Worm (Caenorhabditis elegans) whole organism, L3 larva: Measurements from ENCODE around the gene F43C9.1.

Source experiments
- ZK546.5 ChIP-seq: sonication (generic microtip); optimal IDR thresholded peaks from 2 replicates; lab custom pipeline; 2017; ENCODE audit warnings: missing biosample characterization, missing genetic modification characterization
- aly-2 ChIP-seq: fragments of 150-350 bp; optimal IDR thresholded peaks from 2 replicates; lab custom pipeline; 2014; ENCODE audit warnings: missing biosample characterization, missing genetic modification characterization
- ama-1 ChIP-seq: fragments of 150-350 bp; optimal IDR thresholded peaks from 2 replicates; lab custom pipeline; 2018
- ceh-9 ChIP-seq: sonication (generic microtip); optimal IDR thresholded peaks from 2 replicates; lab custom pipeline; 2018; ENCODE audit warnings: missing biosample characterization, missing genetic modification characterization
- egl-27 ChIP-seq: sonication (generic microtip); optimal IDR thresholded peaks from 4 replicates; lab custom pipeline; 2017; ENCODE audit warnings: missing biosample characterization, missing genetic modification reagents, missing genetic modification characterization
- elt-2 ChIP-seq: sonication (generic microtip); optimal IDR thresholded peaks from 2 replicates; lab custom pipeline; 2016; ENCODE audit warnings: missing genetic modification reagents, mild to moderate bottlenecking, missing genetic modification characterization, missing compliant biosample characterization
- elt-3 ChIP-seq, 3 experiments: fragments of 150-350 bp in 1 of 3; sonication (generic microtip) in 2 of 3; optimal IDR thresholded peaks; 2 replicates in 2 of 3; 4 replicates in 1 of 3; lab custom pipeline; 2014 to 2017; ENCODE audit warnings: missing biosample characterization in 3 of 3, missing genetic modification characterization in 3 of 3
- fkh-10 ChIP-seq: sonication (generic microtip); optimal IDR thresholded peaks from 2 replicates; lab custom pipeline; 2017; ENCODE audit warnings: missing biosample characterization, missing genetic modification reagents, missing genetic modification characterization
- lin-39 ChIP-seq: fragments of 150-350 bp; optimal IDR thresholded peaks from 2 replicates; lab custom pipeline; 2018; ENCODE audit warnings: missing biosample characterization, missing genetic modification reagents, missing genetic modification characterization
- nhr-28 ChIP-seq: fragments of 150-350 bp; optimal IDR thresholded peaks from 2 replicates; lab custom pipeline; 2014; ENCODE audit warnings: missing biosample characterization, missing genetic modification characterization
- nhr-76 ChIP-seq: fragments of 150-350 bp; sonication (generic microtip); optimal IDR thresholded peaks from 5 replicates; lab custom pipeline; 2014; ENCODE audit warnings: missing biosample characterization, missing genetic modification characterization
- unc-39 ChIP-seq: sonication (generic microtip); optimal IDR thresholded peaks from 4 replicates; lab custom pipeline; 2017; ENCODE audit warnings: missing biosample characterization, missing genetic modification characterization
- ztf-4 ChIP-seq: fragments of 150-350 bp; optimal IDR thresholded peaks from 2 replicates; lab custom pipeline; 2014; ENCODE audit warnings: missing biosample characterization, missing genetic modification characterization

DNA sequence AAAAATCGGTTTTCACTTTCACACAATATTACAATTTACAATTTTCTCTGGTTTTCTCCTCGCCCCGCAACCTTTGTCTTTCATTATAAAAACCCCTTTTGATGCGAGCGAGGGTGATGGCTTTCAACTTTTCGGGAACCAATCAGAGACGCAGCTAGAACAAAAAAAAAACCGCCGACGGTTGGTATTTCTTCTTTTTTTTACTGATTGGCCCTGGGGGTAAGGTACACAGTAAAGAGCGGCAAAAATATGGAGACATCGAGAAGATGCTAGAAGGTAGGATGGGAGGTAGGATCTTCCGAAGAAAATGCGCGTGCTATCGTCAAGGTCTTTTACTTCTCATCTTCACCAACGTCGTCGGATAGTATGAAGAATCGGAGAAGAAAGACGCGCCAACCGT lies 15.7 kb downstream of the F43C9.1 start:
- no peak for TF ChIP-seq lin-39 (tag; lab: Kevin White, UChicago)
- TF ChIP-seq ama-1 (lab: Kevin White, UChicago): no peak
- TF ChIP-seq fkh-10: no peak
- no peak for TF ChIP-seq egl-27 (tag; lab: Kevin White, UChicago)
- TF ChIP-seq ZK546.5: no peak
- no peak for TF ChIP-seq elt-2 (tag; lab: Kevin White, UChicago)
- TF ChIP-seq ceh-9: no peak
- TF ChIP-seq ztf-4: no peak
- no peak for TF ChIP-seq unc-39 (tag; lab: Kevin White, UChicago)
- no peak for TF ChIP-seq elt-3 (tag; optimal IDR thresholded peaks at IDR 0.05; lab: Kevin White, UChicago)
- no peak for TF ChIP-seq nhr-76
- no peak for TF ChIP-seq nhr-28 (tag; lab: Kevin White, UChicago)
- TF ChIP-seq aly-2 (tag; lab: Kevin White, UChicago): no peak
